Worm (Caenorhabditis elegans): ENCODE data around the gene cyp-25A4.

cyp-25A4 gene

DNA sequence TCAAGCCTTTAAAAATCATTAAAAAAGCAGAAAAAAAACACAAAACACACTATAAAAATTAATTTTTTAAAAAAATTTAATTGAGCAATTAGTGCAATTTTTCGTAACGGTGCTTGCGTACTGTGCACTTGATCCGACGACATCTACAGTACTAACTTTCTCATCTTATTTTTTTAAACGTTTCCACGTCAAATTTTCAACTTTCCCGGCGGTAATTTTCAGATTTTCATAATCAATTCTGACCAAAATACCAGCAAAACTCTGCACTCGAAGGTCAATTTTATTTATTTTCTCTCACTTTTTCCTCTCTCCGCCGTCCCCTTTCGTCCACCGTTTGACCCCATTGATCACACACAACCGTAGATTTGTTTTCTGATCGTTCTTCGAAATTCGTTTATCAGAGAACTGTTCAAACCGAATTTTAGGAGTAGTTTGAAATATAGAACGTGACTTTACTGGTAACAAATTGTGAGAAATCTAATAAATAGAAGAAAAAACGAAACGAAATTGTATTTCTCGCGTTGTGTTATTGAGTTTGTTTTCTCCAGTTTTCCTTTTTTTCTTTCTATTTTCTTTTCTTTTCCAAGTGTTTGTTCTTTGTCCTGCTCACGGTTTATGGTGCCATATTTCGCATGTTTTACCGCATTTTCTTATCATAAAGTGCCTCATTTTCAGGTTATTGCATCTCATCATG lies 12.1 kb upstream of the cyp-25A4 start, which contains the start of gene acs-19:
Gene acs-19, plus strand, starts transcription at position 676 of the 694 bp plus-strand sequence.
- TF ChIP-seq ceh-30 (tag; optimal IDR thresholded peaks at IDR 0.05), result no peak
- no peak for TF ChIP-seq gmeb-2 (tag; optimal IDR thresholded peaks at IDR 0.05)
- TF ChIP-seq unc-42 (tag; optimal IDR thresholded peaks at IDR 0.05), result peak; percentile 83

ce11 chrIII:3862918-3863385 lies 11.1 kb upstream of the cyp-25A4 start, which contains the start of gene brc-1:
TSS of gene brc-1 (minus strand) at chrIII:3862968.
- TF ChIP-seq ref-2 (tag; optimal IDR thresholded peaks at IDR 0.05) (peak; percentile 54), hlh-30 (tag; optimal IDR thresholded peaks at IDR 0.05; ENCODE audit: insufficient read depth) (no peak), ceh-14 (tag; optimal IDR thresholded peaks at IDR 0.05) (peak; percentile 54), rnt-1 (tag; optimal IDR thresholded peaks at IDR 0.05) (peak; percentile 44), C38D4.7 (GFP tag; optimal IDR thresholded peaks at IDR 0.05) (no peak), ceh-18 (tag; optimal IDR thresholded peaks at IDR 0.05) (peak; percentile 85), zip-5 (tag; optimal IDR thresholded peaks at IDR 0.05) (no peak), Y22D7AL.16 (tag; optimal IDR thresholded peaks at IDR 0.05) (no peak), pros-1 (tag; optimal IDR thresholded peaks at IDR 0.05) (peak; percentile 77), ceh-30 (tag; optimal IDR thresholded peaks at IDR 0.05) (peak; percentile 38), hlh-13 (GFP tag; optimal IDR thresholded peaks at IDR 0.05) (no peak), lin-11 (tag; optimal IDR thresholded peaks at IDR 0.05) (no peak), pat-9 (tag; optimal IDR thresholded peaks at IDR 0.05) (peak; percentile 8), elt-4 (tag; optimal IDR thresholded peaks at IDR 0.05) (no peak), pax-1 (tag; optimal IDR thresholded peaks at IDR 0.05) (peak; percentile 65), elt-2 (tag; optimal IDR thresholded peaks at IDR 0.05) (peak; percentile 17), ztf-16 (tag; optimal IDR thresholded peaks at IDR 0.05) (peak; percentile 57), pag-3 (tag; optimal IDR thresholded peaks at IDR 0.05; ENCODE audit: borderline replicate concordance) (no peak), hlh-8 (tag; optimal IDR thresholded peaks at IDR 0.05) (no peak), sox-4 (tag; optimal IDR thresholded peaks at IDR 0.05) (peak; percentile 31), nhr-232 (tag; optimal IDR thresholded peaks at IDR 0.05) (no peak), madf-2 (tag; optimal IDR thresholded peaks at IDR 0.05) (no peak), unc-42 (tag; optimal IDR thresholded peaks at IDR 0.05) (peak; percentile 82), ceh-45 (GFP tag; IDR thresholded peaks at IDR 0.05) (no peak), ceh-34 (tag; optimal IDR thresholded peaks at IDR 0.05) (peak; percentile 77), ceh-22 (tag; optimal IDR thresholded peaks at IDR 0.05) (no peak), dmd-4 (tag; optimal IDR thresholded peaks at IDR 0.05; ENCODE audit: borderline replicate concordance) (no peak), fkh-10 (GFP tag; optimal IDR thresholded peaks at IDR 0.05) (peak; percentile 13), K09A11.1 (tag; optimal IDR thresholded peaks at IDR 0.05; ENCODE audit: insufficient read depth) (no peak), odd-2 (tag; optimal IDR thresholded peaks at IDR 0.05) (no peak), ets-4 (tag; optimal IDR thresholded peaks at IDR 0.05) (no peak), unc-55 (GFP tag; optimal IDR thresholded peaks at IDR 0.05) (peak; percentile 21), unc-86 (tag; optimal IDR thresholded peaks at IDR 0.05) (peak; percentile 50), fkh-6 (tag; optimal IDR thresholded peaks at IDR 0.05) (no peak), sdc-2 (tag; optimal IDR thresholded peaks at IDR 0.05) (peak; percentile 10), dve-1 (tag; optimal IDR thresholded peaks at IDR 0.05) (peak; percentile 57), unc-3 (GFP tag; conservative IDR thresholded peaks at IDR 0.05) (peak; percentile 57; the same call in 1 of the 2 replicates), unc-3 (tag; optimal IDR thresholded peaks at IDR 0.05) (peak; percentile 60), tbx-2 (tag; optimal IDR thresholded peaks at IDR 0.05) (peak; percentile 68), lim-6 (tag; optimal IDR thresholded peaks at IDR 0.05) (no peak), ceh-19 (GFP tag; optimal IDR thresholded peaks at IDR 0.05) (peak; percentile 54), nfya-1 (tag; optimal IDR thresholded peaks at IDR 0.05) (peak; percentile 91), hlh-15 (tag; optimal IDR thresholded peaks at IDR 0.05) (peak; percentile 11), T23F11.4 (GFP tag; optimal IDR thresholded peaks at IDR 0.05) (peak; percentile 28), ceh-31 (tag; optimal IDR thresholded peaks at IDR 0.05) (peak; percentile 86), ceh-48 (tag; optimal IDR thresholded peaks at IDR 0.05) (peak; percentile 49)

All from whole organism, late embryonic.